Fruit fly (Drosophila melanogaster) whole organism, wandering third instar larva: ENCODE data around the gene CG7943.

Source experiments
- Abd-B ChIP-seq: fragments of >200 bp; optimal IDR thresholded peaks from 2 replicates; lab custom pipeline; 2017; ENCODE audit warnings: missing biosample characterization, missing genetic modification characterization
- CG32264 ChIP-seq: fragments of 200-800 bp; sonication (Bioruptor generic); optimal IDR thresholded peaks from 2 replicates; lab custom pipeline; 2016; ENCODE audit warnings: missing biosample characterization, missing genetic modification characterization
- GATAd ChIP-seq: sonication (Bioruptor generic); optimal IDR thresholded peaks from 2 replicates; lab custom pipeline; 2016; ENCODE audit warnings: missing biosample characterization, missing genetic modification characterization
- HLH106 ChIP-seq: fragments of 200-800 bp; optimal IDR thresholded peaks from 3 replicates; lab custom pipeline; 2019; ENCODE audit warnings: missing biosample characterization, mild to moderate bottlenecking, missing genetic modification characterization, moderate library complexity
- dmrt93B ChIP-seq: fragments of 200-800 bp; sonication (Bioruptor generic); optimal IDR thresholded peaks from 2 replicates; lab custom pipeline; 2018; ENCODE audit warnings: missing biosample characterization, mild to moderate bottlenecking, missing genetic modification characterization
- psq ChIP-seq: fragments of 200-800 bp; sonication (Bioruptor generic); optimal IDR thresholded peaks from 3 replicates; lab custom pipeline; 2017; ENCODE audit warnings: missing biosample characterization, mild to moderate bottlenecking, missing genetic modification characterization, moderate library complexity
- sv ChIP-seq: fragments of 200-800 bp; sonication (Bioruptor generic); optimal IDR thresholded peaks from 3 replicates; lab custom pipeline; 2016; ENCODE audit warnings: missing biosample characterization, missing genetic modification characterization

DNA sequence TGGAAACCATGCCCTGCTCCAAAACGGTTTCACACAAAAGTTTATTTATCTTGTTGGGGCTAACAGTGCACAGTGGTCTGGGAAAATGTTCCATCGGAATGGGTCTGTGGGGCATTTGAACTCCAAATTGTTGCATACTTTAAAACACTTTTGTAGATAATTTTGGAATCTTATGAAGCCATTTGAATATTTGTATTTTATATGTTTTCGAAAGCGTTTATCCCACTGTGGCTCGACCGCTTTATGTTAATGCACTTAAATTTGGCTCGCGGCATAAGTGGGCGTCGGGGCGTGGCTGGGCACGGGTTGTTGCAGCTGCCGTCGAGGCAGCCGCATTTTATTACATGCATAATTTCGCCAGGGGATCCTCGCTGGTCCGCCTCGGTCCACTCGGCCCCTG lies 25.6 kb downstream of the CG7943 start:
- no peak for TF ChIP-seq GATAd (GFP tag; lab: Kevin White, UChicago)
- TF ChIP-seq CG32264 (GFP tag; lab: Kevin White, UChicago) = no peak
- no peak for TF ChIP-seq sv (GFP tag; lab: Kevin White, UChicago)
- TF ChIP-seq dmrt93B (GFP tag; lab: Kevin White, UChicago) = no peak
- TF ChIP-seq HLH106 (tag; lab: Kevin White, UChicago) = peak; percentile 31
- TF ChIP-seq Abd-B (GFP tag; lab: Kevin White, UChicago) = no peak
- no peak for TF ChIP-seq psq (GFP tag; lab: Kevin White, UChicago)
